Worm (Caenorhabditis elegans): ENCODE measurements around the gene R102.4.

DNA sequence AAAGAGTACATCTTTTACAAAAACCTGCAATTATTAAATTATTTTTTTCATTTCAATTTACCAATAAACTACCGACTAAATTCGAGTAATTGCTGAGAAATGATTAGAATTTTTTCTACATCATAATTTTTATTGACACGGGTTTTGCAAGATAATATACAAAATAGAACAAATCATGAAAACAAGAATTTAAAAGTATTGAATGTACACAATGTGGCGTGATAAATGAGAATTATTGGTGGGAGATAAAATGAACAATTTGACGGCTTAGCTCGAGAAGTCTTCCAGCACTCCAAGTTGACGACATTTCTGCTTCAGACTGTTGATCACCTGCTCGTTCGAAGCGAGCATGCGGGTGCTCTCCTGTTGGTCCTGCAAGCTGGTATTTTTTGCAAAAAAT, at the start of gene R102.4:
- TF ChIP-seq dao-5 (tag; optimal IDR thresholded peaks at IDR 0.05) = no peak
- TF ChIP-seq him-1 (tag; optimal IDR thresholded peaks at IDR 0.05) = no peak
